Fruit fly (Drosophila melanogaster) whole organism, adult: ENCODE results near the gene CG43051.

Experiments
- CG14711 ChIP-seq: fragments of 200-800 bp; sonication (Bioruptor generic); optimal IDR thresholded peaks from 2 replicates; lab custom pipeline; 2018; ENCODE audit warnings: missing biosample characterization, mild to moderate bottlenecking, missing genetic modification characterization, moderate library complexity
- CG1620 ChIP-seq: fragments of 200-800 bp; sonication (Bioruptor generic); optimal IDR thresholded peaks from 2 replicates; lab custom pipeline; 2016; ENCODE audit warnings: missing biosample characterization, missing genetic modification characterization
- CG33017 ChIP-seq: fragments of 200-800 bp; sonication (Bioruptor generic); optimal IDR thresholded peaks from 2 replicates; lab custom pipeline; 2018; ENCODE audit warnings: missing biosample characterization, mild to moderate bottlenecking, missing genetic modification characterization, moderate library complexity
- CG5204 ChIP-seq: fragments of 200-800 bp; sonication (Bioruptor generic); optimal IDR thresholded peaks from 2 replicates; lab custom pipeline; 2016; ENCODE audit warnings: missing biosample characterization, missing genetic modification characterization
- CG7045 ChIP-seq: fragments of 200-800 bp; sonication (Bioruptor generic); optimal IDR thresholded peaks from 2 replicates; lab custom pipeline; 2017; ENCODE audit warnings: missing biosample characterization, mild to moderate bottlenecking, missing genetic modification characterization
- CG7101 ChIP-seq: fragments of 200-800 bp; sonication (Bioruptor generic); optimal IDR thresholded peaks from 2 replicates; lab custom pipeline; 2018; ENCODE audit warnings: missing biosample characterization, mild to moderate bottlenecking, missing genetic modification characterization, moderate library complexity
- Clk ChIP-seq: fragments of 200-800 bp; sonication (Bioruptor generic); optimal IDR thresholded peaks from 2 replicates; lab custom pipeline; 2017; ENCODE audit warnings: missing biosample characterization, missing genetic modification characterization
- Crg-1 ChIP-seq: fragments of 200-800 bp; sonication (Bioruptor generic); optimal IDR thresholded peaks from 2 replicates; lab custom pipeline; 2016; ENCODE audit warnings: missing biosample characterization, missing genetic modification characterization
- Hr96 ChIP-seq: fragments of 200-800 bp; sonication (Bioruptor generic); optimal IDR thresholded peaks from 2 replicates; lab custom pipeline; 2016; ENCODE audit warnings: missing biosample characterization, missing genetic modification characterization
- Mnt ChIP-seq: fragments of 200-800 bp; sonication (Bioruptor generic); optimal IDR thresholded peaks from 2 replicates; lab custom pipeline; 2016; ENCODE audit warnings: missing biosample characterization, mild to moderate bottlenecking, missing genetic modification characterization
- bab1 ChIP-seq: fragments of 200-800 bp; sonication (Bioruptor generic); optimal IDR thresholded peaks from 3 replicates; lab custom pipeline; 2019; ENCODE audit warnings: missing biosample characterization, mild to moderate bottlenecking, missing genetic modification characterization, moderate library complexity
- cnc ChIP-seq, 2 experiments: fragments of >200 bp; optimal IDR thresholded peaks; 2 replicates each; lab custom pipeline; 2017
- kay ChIP-seq: fragments of 200-800 bp; sonication (Bioruptor generic); peaks from one replicate; lab custom pipeline; 2016; ENCODE audit warnings: missing biosample characterization, missing genetic modification characterization, borderline replicate concordance
- ovo ChIP-seq: fragments of 200-800 bp; sonication (Bioruptor generic); optimal IDR thresholded peaks from 2 replicates; lab custom pipeline; 2016; ENCODE audit warnings: missing biosample characterization, missing genetic modification characterization
- pad ChIP-seq: fragments of 200-800 bp; sonication (Bioruptor generic); optimal IDR thresholded peaks from 3 replicates; lab custom pipeline; 2017; ENCODE audit warnings: missing biosample characterization, missing genetic modification characterization, mild to moderate bottlenecking, moderate library complexity, missing genetic modification reagents
- tj ChIP-seq: fragments of 200-800 bp; sonication (Bioruptor generic); optimal IDR thresholded peaks from 3 replicates; lab custom pipeline; 2017; ENCODE audit warnings: missing biosample characterization, mild to moderate bottlenecking, missing genetic modification characterization, moderate library complexity
- toe ChIP-seq: fragments of 200-800 bp; sonication (Bioruptor generic); optimal IDR thresholded peaks from 2 replicates; lab custom pipeline; 2016; ENCODE audit warnings: missing biosample characterization, missing genetic modification characterization

Gene CG43051

dm6 chr2L:12548355-12548754 is 40.6 kb downstream of the CG43051 start:
- TF ChIP-seq cnc (optimal IDR thresholded peaks at IDR 0.05; lab: Kevin White, UChicago) (no peak), bab1 (GFP tag; lab: Kevin White, UChicago) (no peak), Mnt (GFP tag; lab: Kevin White, UChicago) (no peak), ovo (no peak), CG14711 (tag; lab: Kevin White, UChicago) (no peak), pad (GFP tag; lab: Kevin White, UChicago) (no peak), toe (GFP tag; lab: Kevin White, UChicago) (no peak), Hr96 (GFP tag; lab: Kevin White, UChicago) (no peak), CG5204 (GFP tag; lab: Kevin White, UChicago) (no peak), tj (GFP tag; lab: Kevin White, UChicago) (no peak), Clk (GFP tag; lab: Kevin White, UChicago) (no peak), CG1620 (GFP tag; lab: Kevin White, UChicago) (no peak), CG33017 (tag; lab: Kevin White, UChicago) (no peak), CG7101 (tag; lab: Kevin White, UChicago) (no peak)

dm6 chr2L:12548944-12549343 is 41.2 kb downstream of the CG43051 start:
- TF ChIP-seq cnc (optimal IDR thresholded peaks at IDR 0.05; lab: Kevin White, UChicago) (no peak), CG7045 (GFP tag; lab: Kevin White, UChicago) (no peak), CG1620 (GFP tag; lab: Kevin White, UChicago) (no peak), tj (GFP tag; lab: Kevin White, UChicago) (no peak), Crg-1 (GFP tag; lab: Kevin White, UChicago) (no peak), CG7101 (tag; lab: Kevin White, UChicago) (no peak), CG5204 (GFP tag; lab: Kevin White, UChicago) (no peak), Hr96 (GFP tag; lab: Kevin White, UChicago) (no peak), CG33017 (tag; lab: Kevin White, UChicago) (no peak), pad (GFP tag; lab: Kevin White, UChicago) (no peak), kay (GFP tag; lab: Kevin White, UChicago) (no peak), Clk (GFP tag; lab: Kevin White, UChicago) (no peak)
